Worm (Caenorhabditis elegans) whole organism, L4 larva: ENCODE data around the gene Y70C5A.3.

ENCODE experiments used
- F10B5.3 ChIP-seq: sonication (generic microtip); optimal IDR thresholded peaks from 2 replicates; lab custom pipeline; 2016; ENCODE audit warnings: mild to moderate bottlenecking, missing genetic modification characterization, missing compliant biosample characterization
- F26F4.8 ChIP-seq: fragments of 200-800 bp; sonication (Bioruptor generic); conservative IDR thresholded peaks from 2 replicates; pipeline ENCODE4 v1.3.6; 2022; ENCODE audit warnings: missing genetic modification characterization, missing compliant biosample characterization
- F44E2.7 ChIP-seq: fragments of 200-800 bp; sonication (Bioruptor generic); IDR thresholded peaks from 2 replicates; pipeline ENCODE4 v2.1.2; 2022; ENCODE audit warnings: missing genetic modification characterization, missing compliant biosample characterization
- T20F7.1 ChIP-seq: fragments of 200-800 bp; sonication (Bioruptor generic); optimal IDR thresholded peaks from 2 replicates; lab custom pipeline; 2018; ENCODE audit warnings: mild to moderate bottlenecking, missing genetic modification characterization, missing compliant biosample characterization
- T26A8.4 ChIP-seq: fragments of 200-800 bp; sonication (Bioruptor generic); IDR thresholded peaks from 2 replicates; pipeline ENCODE4 v1.3.6; 2022; ENCODE audit warnings: missing genetic modification characterization, missing compliant biosample characterization
- aha-1 ChIP-seq: fragments of 150-350 bp; peaks from one replicate; lab custom pipeline; 2014; ENCODE audit warnings: missing biosample characterization, missing genetic modification characterization
- aly-2 ChIP-seq: sonication (generic microtip); optimal IDR thresholded peaks from 2 replicates; lab custom pipeline; 2018; ENCODE audit warnings: missing biosample characterization, missing genetic modification characterization
- arid-1 ChIP-seq: fragments of 200-800 bp; sonication (Bioruptor generic); conservative IDR thresholded peaks from 2 replicates; pipeline ENCODE4 v1.3.6; 2022; ENCODE audit warnings: missing genetic modification reagents, missing genetic modification characterization, missing compliant biosample characterization
- attf-4 ChIP-seq: sonication (generic microtip); optimal IDR thresholded peaks from 3 replicates; lab custom pipeline; 2017; ENCODE audit warnings: missing biosample characterization, missing genetic modification characterization
- ceh-20 ChIP-seq: fragments of 200-800 bp; sonication (Bioruptor generic); IDR thresholded peaks from 2 replicates; pipeline ENCODE4 v1.3.6; 2022; ENCODE audit warnings: missing genetic modification reagents, missing genetic modification characterization, missing compliant biosample characterization
- ceh-44 ChIP-seq: fragments of 200-800 bp; sonication (Bioruptor generic); IDR thresholded peaks from 2 replicates; pipeline ENCODE4 v1.3.6; 2022; ENCODE audit warnings: missing genetic modification reagents, missing genetic modification characterization, missing compliant biosample characterization
- ces-1 ChIP-seq: fragments of 150-350 bp; sonication (generic microtip); optimal IDR thresholded peaks from 4 replicates; lab custom pipeline; 2014; ENCODE audit warnings: missing biosample characterization, missing genetic modification reagents, missing genetic modification characterization
- daf-16 ChIP-seq, 3 experiments: sonication (generic microtip); optimal IDR thresholded peaks; 2 replicates each; lab custom pipeline; 2016 to 2017; ENCODE audit warnings: missing genetic modification characterization in 3 of 3, missing genetic modification reagents in 3 of 3, mild to moderate bottlenecking in 2 of 3, missing compliant biosample characterization in 2 of 3, missing biosample characterization in 1 of 3, moderate library complexity in 1 of 3
- daf-19 ChIP-seq: fragments of 200-800 bp; sonication (Bioruptor generic); conservative IDR thresholded peaks from 2 replicates; pipeline ENCODE4 v1.3.6; 2022; ENCODE audit warnings: missing genetic modification characterization, missing compliant biosample characterization
- daf-8 ChIP-seq: fragments of 200-800 bp; sonication (Bioruptor generic); IDR thresholded peaks from 2 replicates; pipeline ENCODE4 v1.3.6; 2022; ENCODE audit warnings: missing genetic modification characterization, missing compliant biosample characterization
- dmd-6 ChIP-seq: fragments of 200-800 bp; sonication (Bioruptor generic); IDR thresholded peaks from 2 replicates; pipeline ENCODE4 v1.3.6; 2022; ENCODE audit warnings: missing genetic modification reagents, missing genetic modification characterization, missing compliant biosample characterization
- dmd-8 ChIP-seq: fragments of 200-800 bp; sonication (Bioruptor generic); IDR thresholded peaks from 2 replicates; pipeline ENCODE4 v1.3.6; 2022; ENCODE audit warnings: missing genetic modification characterization, missing compliant biosample characterization
- duxl-1 ChIP-seq: sonication (generic microtip); optimal IDR thresholded peaks from 2 replicates; lab custom pipeline; 2016; ENCODE audit warnings: mild to moderate bottlenecking, missing genetic modification characterization, moderate library complexity, missing compliant biosample characterization; ENCODE audit not compliant: poor library complexity
- gei-8 ChIP-seq: fragments of 200-800 bp; sonication (Bioruptor generic); optimal IDR thresholded peaks from 2 replicates; lab custom pipeline; 2018; ENCODE audit warnings: mild to moderate bottlenecking, missing genetic modification characterization, missing compliant biosample characterization
- hlh-30 ChIP-seq: sonication (generic microtip); optimal IDR thresholded peaks from 2 replicates; lab custom pipeline; 2017; ENCODE audit warnings: antibody characterized with exemption, mild to moderate bottlenecking, missing genetic modification characterization, missing compliant biosample characterization; ENCODE audit not compliant: insufficient read depth
- hmg-1.1 ChIP-seq: fragments of 200-800 bp; sonication (Bioruptor generic); IDR thresholded peaks from 2 replicates; pipeline ENCODE4 v1.3.6; 2022; ENCODE audit warnings: missing genetic modification reagents, missing genetic modification characterization, missing compliant biosample characterization
- lim-7 ChIP-seq: fragments of 200-800 bp; sonication (Bioruptor generic); IDR thresholded peaks from 2 replicates; pipeline ENCODE4 v1.3.6; 2022; ENCODE audit warnings: missing genetic modification characterization, missing compliant biosample characterization
- lin-1 ChIP-seq: fragments of 200-800 bp; sonication (Bioruptor generic); IDR thresholded peaks from 2 replicates; pipeline ENCODE4 v1.3.6; 2022; ENCODE audit warnings: missing genetic modification reagents, missing genetic modification characterization, missing compliant biosample characterization
- lin-13 ChIP-seq: fragments of 150-350 bp; optimal IDR thresholded peaks from 2 replicates; lab custom pipeline; 2014; ENCODE audit warnings: missing biosample characterization, missing genetic modification reagents, missing genetic modification characterization
- lin-15B ChIP-seq: fragments of 150-350 bp; sonication (generic microtip); optimal IDR thresholded peaks from 3 replicates; lab custom pipeline; 2014; ENCODE audit warnings: missing biosample characterization, missing genetic modification characterization
- lin-29 ChIP-seq: fragments of 200-800 bp; sonication (Bioruptor generic); IDR thresholded peaks from 2 replicates; pipeline ENCODE4 v1.3.6; 2022; ENCODE audit warnings: missing genetic modification reagents, missing genetic modification characterization, missing compliant biosample characterization
- lin-38 ChIP-seq: fragments of 200-800 bp; sonication (Bioruptor generic); IDR thresholded peaks from 2 replicates; pipeline ENCODE4 v1.3.6; 2022; ENCODE audit warnings: missing genetic modification reagents, missing genetic modification characterization, missing compliant biosample characterization
- madf-5 ChIP-seq, 2 experiments: fragments of 200-800 bp; sonication (Bioruptor generic); IDR thresholded peaks; 2 replicates each; pipeline ENCODE4 v1.3.6; 2022; ENCODE audit warnings: missing compliant biosample characterization in 2 of 2, missing genetic modification characterization in 2 of 2
- mxl-2 ChIP-seq: fragments of 200-800 bp; sonication (Bioruptor generic); conservative IDR thresholded peaks from 2 replicates; pipeline ENCODE4 v1.3.6; 2022; ENCODE audit warnings: missing genetic modification reagents, missing genetic modification characterization, missing compliant biosample characterization
- mxl-3 ChIP-seq: fragments of 200-800 bp; sonication (Bioruptor generic); optimal IDR thresholded peaks from 2 replicates; lab custom pipeline; 2018; ENCODE audit warnings: mild to moderate bottlenecking, missing genetic modification characterization, missing compliant biosample characterization
- nhr-102 ChIP-seq: sonication (generic microtip); optimal IDR thresholded peaks from 2 replicates; lab custom pipeline; 2016; ENCODE audit warnings: mild to moderate bottlenecking, missing genetic modification characterization, moderate library complexity, missing compliant biosample characterization
- nhr-41 ChIP-seq: fragments of 200-800 bp; sonication (Bioruptor generic); IDR thresholded peaks from 2 replicates; pipeline ENCODE4 v1.3.6; 2022; ENCODE audit warnings: missing genetic modification reagents, missing genetic modification characterization, missing compliant biosample characterization
- nhr-76 ChIP-seq: fragments of 150-350 bp; optimal IDR thresholded peaks from 2 replicates; lab custom pipeline; 2014; ENCODE audit warnings: missing biosample characterization, missing genetic modification characterization
- pha-4 ChIP-seq, 2 experiments: fragments of 150-350 bp in 1 of 2; fragments of 200-800 bp in 1 of 2; sonication (Bioruptor generic) in 1 of 2; IDR thresholded peaks in 1 of 2; optimal IDR thresholded peaks in 1 of 2; 2 replicates each; pipeline versions ENCODE4 v1.3.6 to Lab custom; 2014 to 2022; ENCODE audit warnings: missing genetic modification characterization in 2 of 2, missing genetic modification reagents in 2 of 2, missing biosample characterization in 1 of 2, missing compliant biosample characterization in 1 of 2
- php-3 ChIP-seq: fragments of 200-800 bp; sonication (Bioruptor generic); IDR thresholded peaks from 2 replicates; pipeline ENCODE4 v1.3.6; 2022; ENCODE audit warnings: missing genetic modification reagents, missing genetic modification characterization, missing compliant biosample characterization
- pqm-1 ChIP-seq: sonication (generic microtip); optimal IDR thresholded peaks from 2 replicates; lab custom pipeline; 2017; ENCODE audit warnings: missing biosample characterization, missing genetic modification characterization
- tra-1 ChIP-seq: fragments of 200-800 bp; sonication (Bioruptor generic); IDR thresholded peaks from 2 replicates; pipeline ENCODE4 v1.3.6; 2022; ENCODE audit warnings: missing genetic modification reagents, missing genetic modification characterization, missing compliant biosample characterization
- zag-1 ChIP-seq: fragments of 150-350 bp; optimal IDR thresholded peaks from 2 replicates; lab custom pipeline; 2014; ENCODE audit warnings: missing biosample characterization, missing genetic modification characterization
- zfp-3 ChIP-seq: fragments of 200-800 bp; sonication (Bioruptor generic); conservative IDR thresholded peaks from 2 replicates; pipeline ENCODE4 v1.3.6; 2022; ENCODE audit warnings: missing genetic modification reagents, missing genetic modification characterization, missing compliant biosample characterization
- ztf-11 ChIP-seq: fragments of 150-350 bp; optimal IDR thresholded peaks from 2 replicates; lab custom pipeline; 2014; ENCODE audit warnings: missing biosample characterization, missing genetic modification characterization

Y70C5A.3 gene

ce11 chrV:16645201-16645940, 24.6 kb upstream of the Y70C5A.3 start, which contains the start of gene W06G6.17 (continued):
- TF ChIP-seq aha-1 (tag; lab: Kevin White, UChicago) = no peak
- no peak for TF ChIP-seq daf-8 (GFP tag; lab: Robert Waterston, UW)
- 0 out of 4 replicates have a peak, but pooled peaks of 1 of the 2 experiments have one; percentile 49 for TF ChIP-seq madf-5 (GFP tag; IDR thresholded peaks at IDR 0.05; lab: Robert Waterston, UW)
- no peak for TF ChIP-seq ztf-11 (tag; lab: Kevin White, UChicago)
- TF ChIP-seq zfp-3 (GFP tag; lab: Robert Waterston, UW) = no peak
- no peak for TF ChIP-seq nhr-76 (tag; lab: Kevin White, UChicago)
- no peak for TF ChIP-seq pqm-1 (tag; lab: Kevin White, UChicago)
- TF ChIP-seq F26F4.8 (GFP tag; lab: Robert Waterston, UW) = 0 out of 2 replicates have a peak, but pooled peaks have one; percentile 38

ce11 chrV:16643558-16643957, 22.8 kb upstream of the Y70C5A.3 start, which contains the start of gene srw-77:
Gene srw-77 (minus strand): TSS chrV:16643658.
- TF ChIP-seq tra-1 (GFP tag; lab: Robert Waterston, UW) = no peak

ce11 chrV:16640366-16640765, 19.6 kb upstream of the Y70C5A.3 start:
- 0 out of 2 replicates have a peak, but pooled peaks have one; percentile 21 for TF ChIP-seq arid-1
- TF ChIP-seq daf-16 (GFP tag; optimal IDR thresholded peaks at IDR 0.05; lab: Kevin White, UChicago) = no peak
- TF ChIP-seq daf-16 (tag; optimal IDR thresholded peaks at IDR 0.05; lab: Kevin White, UChicago) = peak; percentile 42
- TF ChIP-seq lin-15B (tag; lab: Kevin White, UChicago) = no peak
- peak; percentile 74 for TF ChIP-seq duxl-1
- TF ChIP-seq attf-4 = no peak
- no peak for TF ChIP-seq aly-2 (tag; lab: Kevin White, UChicago)
- TF ChIP-seq zfp-3 (GFP tag; lab: Robert Waterston, UW) = 0 out of 2 replicates have a peak, but pooled peaks have one; percentile 38
- TF ChIP-seq T26A8.4 = no peak
- peak; percentile 69 for TF ChIP-seq daf-19 (GFP tag; lab: Robert Waterston, UW)
- no peak for TF ChIP-seq F10B5.3
- no peak for TF ChIP-seq lin-29 (GFP tag; lab: Robert Waterston, UW)
- 0 out of 2 replicates have a peak, but pooled peaks have one; percentile 48 for TF ChIP-seq F44E2.7 (GFP tag; lab: Robert Waterston, UW)
- no peak for TF ChIP-seq mxl-2
- no peak for TF ChIP-seq nhr-102
- TF ChIP-seq T20F7.1 = no peak
- TF ChIP-seq lin-1 = 0 out of 2 replicates have a peak, but pooled peaks have one; percentile 12
- TF ChIP-seq ceh-44 = no peak
- peak; percentile 30; the same call in 1 of the 2 replicates for TF ChIP-seq php-3
- TF ChIP-seq lin-38 = no peak
- peak; percentile 74 for TF ChIP-seq lim-7 (GFP tag; lab: Robert Waterston, UW)
- TF ChIP-seq daf-8 (GFP tag; lab: Robert Waterston, UW) = no peak
- TF ChIP-seq dmd-8 (GFP tag; lab: Robert Waterston, UW) = peak; percentile 81; the same call in 1 of the 2 replicates
- peak; percentile 43; the same call in 1 of the 2 replicates for TF ChIP-seq dmd-6 (GFP tag; lab: Robert Waterston, UW)
- 0 out of 2 replicates have a peak, but pooled peaks have one; percentile 10 for TF ChIP-seq nhr-41 (GFP tag; lab: Robert Waterston, UW)

ce11 chrV:16638204-16638603, 17.5 kb upstream of the Y70C5A.3 start, which contains the start of gene srw-76:
Gene srw-76 (minus strand): TSS chrV:16638304.
- no peak for TF ChIP-seq T26A8.4
- no peak for TF ChIP-seq zag-1 (tag; lab: Kevin White, UChicago)
- no peak for TF ChIP-seq hlh-30
- TF ChIP-seq F44E2.7 (GFP tag; lab: Robert Waterston, UW) = no peak
- TF ChIP-seq lin-13 (GFP tag; lab: Kevin White, UChicago) = no peak
- no peak for TF ChIP-seq ceh-20
- no peak for TF ChIP-seq pqm-1 (tag; lab: Kevin White, UChicago)
- TF ChIP-seq pha-4 (GFP tag; IDR thresholded peaks at IDR 0.05; lab: Robert Waterston, UW) = no peak
- no peak for TF ChIP-seq pha-4 (tag; optimal IDR thresholded peaks at IDR 0.05; lab: Kevin White, UChicago)
- TF ChIP-seq attf-4 = no peak
- TF ChIP-seq aha-1 (tag; lab: Kevin White, UChicago) = no peak
- TF ChIP-seq gei-8 (GFP tag; lab: Kevin White, UChicago) = no peak
- TF ChIP-seq ces-1 (GFP tag; lab: Kevin White, UChicago) = no peak
- no peak for TF ChIP-seq hmg-1.1 (GFP tag; lab: Robert Waterston, UW)
- no peak for TF ChIP-seq mxl-3 (GFP tag; lab: Kevin White, UChicago)
